Fruit fly (Drosophila melanogaster): Measurements from ENCODE around the gene Nhe3.

Gene Nhe3

dm6 chr2L:6698387-6698786, 14.2 kb upstream of the Nhe3 start (continued):
- TF ChIP-seq CG13123 (GFP tag; optimal IDR thresholded peaks at IDR 0.05) (peak; percentile 2), Ptx1 (GFP tag; IDR thresholded peaks at IDR 0.05) (peak; percentile 72), her (GFP tag; optimal IDR thresholded peaks at IDR 0.05) (no peak), CG10267 (tag; optimal IDR thresholded peaks at IDR 0.05) (peak; percentile 18), pfk (GFP tag; optimal IDR thresholded peaks at IDR 0.05) (no peak), CG12219 (GFP tag; optimal IDR thresholded peaks at IDR 0.05) (peak; percentile 34), ham (GFP tag; IDR thresholded peaks at IDR 0.05) (no peak), PHDP (tag; optimal IDR thresholded peaks at IDR 0.05) (peak; percentile 29), chif (GFP tag; optimal IDR thresholded peaks at IDR 0.05) (peak; percentile 14 to 57), CG8478 (optimal IDR thresholded peaks at IDR 0.05) (no peak), Oli (tag; optimal IDR thresholded peaks at IDR 0.05) (peak; percentile 53), CG30020 (tag; optimal IDR thresholded peaks at IDR 0.05) (no peak), Hr51 (GFP tag; optimal IDR thresholded peaks at IDR 0.05) (peak in 1 of 2 experiments; percentile 63), Eip74EF (GFP tag; optimal IDR thresholded peaks at IDR 0.05) (no peak), ranshi (GFP tag; IDR thresholded peaks at IDR 0.05) (peak; percentile 56; the same call in 1 of the 2 replicates), Sox100B (GFP tag; optimal IDR thresholded peaks at IDR 0.05) (peak; percentile 23), cad (GFP tag; optimal IDR thresholded peaks at IDR 0.05) (no peak), CG2116 (GFP tag; optimal IDR thresholded peaks at IDR 0.05) (no peak), CG7987 (GFP tag; optimal IDR thresholded peaks at IDR 0.05) (no peak), dmrt11E (tag; optimal IDR thresholded peaks at IDR 0.05) (peak; percentile 46), chm (GFP tag; IDR thresholded peaks at IDR 0.05) (no peak), gsb-n (tag; optimal IDR thresholded peaks at IDR 0.05) (peak; percentile 3), CG11247 (GFP tag; IDR thresholded peaks at IDR 0.05) (0 out of 2 replicates have a peak, but pooled peaks have one; percentile 34), CG30431 (GFP tag; optimal IDR thresholded peaks at IDR 0.05) (no peak), trem (tag; optimal IDR thresholded peaks at IDR 0.05) (peak; percentile 4), CG3847 (GFP tag; IDR thresholded peaks at IDR 0.05) (no peak), mirr (GFP tag; optimal IDR thresholded peaks at IDR 0.05) (no peak), CG9817 (tag; optimal IDR thresholded peaks at IDR 0.05) (peak; percentile 16), CG8944 (GFP tag; optimal IDR thresholded peaks at IDR 0.05) (no peak), sr (GFP tag; IDR thresholded peaks at IDR 0.05) (no peak), CG7745 (tag; optimal IDR thresholded peaks at IDR 0.05) (no peak), Hand (GFP tag; optimal IDR thresholded peaks at IDR 0.05) (no peak), CG34422 (GFP tag; IDR thresholded peaks at IDR 0.05) (peak; percentile 75; the same call in 1 of the 3 replicates), danr (GFP tag; IDR thresholded peaks at IDR 0.05) (no peak), otp (GFP tag; IDR thresholded peaks at IDR 0.05) (0 out of 3 replicates have a peak, but pooled peaks have one; percentile 45), bigmax (GFP tag; optimal IDR thresholded peaks at IDR 0.05) (no peak), CG1832 (GFP tag; optimal IDR thresholded peaks at IDR 0.05) (no peak), Xbp1 (GFP tag; optimal IDR thresholded peaks at IDR 0.05) (peak; percentile 50), sqz (GFP tag; optimal IDR thresholded peaks at IDR 0.05) (no peak), seq (GFP tag; IDR thresholded peaks at IDR 0.05) (peak; percentile 63; the same call in 1 of the 2 replicates), Hsf (GFP tag; optimal IDR thresholded peaks at IDR 0.05) (peak; percentile 27), NC2α (GFP tag; optimal IDR thresholded peaks at IDR 0.05) (no peak), CG4707 (GFP tag; optimal IDR thresholded peaks at IDR 0.05) (no peak), E2f2 (GFP tag; IDR thresholded peaks at IDR 0.05) (peak; percentile 29; the same call in 1 of the 2 replicates), Bdp1 (GFP tag; optimal IDR thresholded peaks at IDR 0.05) (no peak), CG3407 (GFP tag; optimal IDR thresholded peaks at IDR 0.05) (no peak), ind (GFP tag; optimal IDR thresholded peaks at IDR 0.05) (peak; percentile 49), MBD-R2 (GFP tag; IDR thresholded peaks at IDR 0.05) (no peak), exex (tag; optimal IDR thresholded peaks at IDR 0.05) (no peak), dysf (GFP tag; IDR thresholded peaks at IDR 0.05) (peak; percentile 67), emc (GFP tag; optimal IDR thresholded peaks at IDR 0.05) (no peak), CG6272 (GFP tag; IDR thresholded peaks at IDR 0.05) (no peak)
